Worm (Caenorhabditis elegans) whole organism, L4 larva: ENCODE data around the gene F16G10.2.

Source experiments
- ceh-28 ChIP-seq: fragments of 150-350 bp; optimal IDR thresholded peaks from 2 replicates; lab custom pipeline; 2014; ENCODE audit warnings: missing biosample characterization, missing genetic modification reagents, missing genetic modification characterization
- ceh-82 ChIP-seq: sonication (generic microtip); optimal IDR thresholded peaks from 2 replicates; lab custom pipeline; 2017; ENCODE audit warnings: missing biosample characterization, missing genetic modification characterization
- ces-1 ChIP-seq: fragments of 150-350 bp; sonication (generic microtip); optimal IDR thresholded peaks from 4 replicates; lab custom pipeline; 2014; ENCODE audit warnings: missing biosample characterization, missing genetic modification reagents, missing genetic modification characterization
- lin-39 ChIP-seq: fragments of 150-350 bp; optimal IDR thresholded peaks from 2 replicates; lab custom pipeline; 2014; ENCODE audit warnings: missing biosample characterization, missing genetic modification reagents, missing genetic modification characterization
- nhr-10 ChIP-seq: fragments of 150-350 bp; optimal IDR thresholded peaks from 2 replicates; lab custom pipeline; 2014; ENCODE audit warnings: missing biosample characterization, missing genetic modification characterization
- nhr-102 ChIP-seq: sonication (generic microtip); optimal IDR thresholded peaks from 2 replicates; lab custom pipeline; 2016; ENCODE audit warnings: mild to moderate bottlenecking, missing genetic modification characterization, moderate library complexity, missing compliant biosample characterization
- nhr-11 ChIP-seq: fragments of 150-350 bp; optimal IDR thresholded peaks from 2 replicates; lab custom pipeline; 2014; ENCODE audit warnings: missing biosample characterization, missing genetic modification characterization

ce11 chrII:2366623-2367365 lies 8.3 kb upstream of the F16G10.2 start, which contains the start of the genes F43C11.12 and F16G10.5:
- TF ChIP-seq ceh-82 = no peak
- TF ChIP-seq nhr-102 = no peak
- no peak for TF ChIP-seq ceh-28
- TF ChIP-seq ces-1 = no peak
- TF ChIP-seq nhr-10 (tag; lab: Kevin White, UChicago) = no peak
- no peak for TF ChIP-seq lin-39 (tag; lab: Kevin White, UChicago)
- no peak for TF ChIP-seq nhr-11 (tag; lab: Kevin White, UChicago)
